Worm (Caenorhabditis elegans): ENCODE results near the gene atrn-1.

DNA sequence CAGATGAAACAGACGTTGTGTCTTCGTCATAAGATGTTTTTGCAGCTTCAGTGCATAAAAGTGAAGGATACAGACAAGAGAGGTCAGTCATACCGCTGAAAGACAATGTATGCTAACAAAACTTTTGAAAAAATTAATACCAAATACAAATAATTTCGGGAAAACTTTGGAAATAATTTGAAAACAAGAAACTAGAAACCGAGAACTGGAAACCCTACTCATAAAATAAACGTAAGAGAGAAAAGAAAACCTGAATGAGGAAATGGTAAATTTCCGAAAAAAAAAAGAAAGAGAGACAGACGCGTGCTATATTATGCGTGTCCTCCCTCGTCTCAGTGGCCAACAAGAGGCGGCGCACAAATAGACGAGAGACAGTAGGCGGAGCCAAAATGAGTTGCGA is 18.5 kb upstream of the atrn-1 start, which contains the start of gene sox-3:
- TF ChIP-seq unc-55 (GFP tag; optimal IDR thresholded peaks at IDR 0.05) (no peak), lin-11 (tag; optimal IDR thresholded peaks at IDR 0.05) (no peak), ceh-18 (tag; optimal IDR thresholded peaks at IDR 0.05) (no peak), sox-2 (GFP tag; IDR thresholded peaks at IDR 0.05) (no peak), F13H6.1 (tag; optimal IDR thresholded peaks at IDR 0.05) (no peak), ceh-24 (tag; optimal IDR thresholded peaks at IDR 0.05) (no peak), sox-4 (tag; optimal IDR thresholded peaks at IDR 0.05) (no peak), unc-86 (tag; optimal IDR thresholded peaks at IDR 0.05) (no peak), ceh-30 (tag; optimal IDR thresholded peaks at IDR 0.05) (no peak), fkh-10 (GFP tag; optimal IDR thresholded peaks at IDR 0.05) (no peak), tbx-2 (tag; optimal IDR thresholded peaks at IDR 0.05) (no peak)

Data from whole organism, late embryonic.